Worm (Caenorhabditis elegans) whole organism, young adult: Measurements from ENCODE around the gene nrf-5.

Experiments used
- F49E8.2 ChIP-seq: sonication (generic microtip); optimal IDR thresholded peaks from 3 replicates; lab custom pipeline; 2017; ENCODE audit warnings: missing genetic modification characterization, mild to moderate bottlenecking, missing compliant biosample characterization, antibody characterized with exemption, moderate library complexity; ENCODE audit not compliant: insufficient read depth
- K11D2.4 ChIP-seq: fragments of 200-800 bp; sonication (Bioruptor generic); IDR thresholded peaks from 2 replicates; pipeline ENCODE4 v1.3.6; 2022; ENCODE audit warnings: missing genetic modification reagents, missing genetic modification characterization, missing compliant biosample characterization
- K12H6.12 ChIP-seq: fragments of 200-800 bp; sonication (Bioruptor generic); optimal IDR thresholded peaks from 2 replicates; lab custom pipeline; 2018; ENCODE audit warnings: mild to moderate bottlenecking, missing genetic modification characterization, missing compliant biosample characterization
- Y95B8A.8 ChIP-seq: fragments of 200-800 bp; sonication (Bioruptor generic); IDR thresholded peaks from 2 replicates; pipeline ENCODE4 v1.3.6; 2022; ENCODE audit warnings: missing genetic modification reagents, missing genetic modification characterization, missing compliant biosample characterization
- ceh-100 ChIP-seq: fragments of 200-800 bp; sonication (Bioruptor generic); IDR thresholded peaks from 2 replicates; pipeline ENCODE4 v1.3.6; 2022; ENCODE audit warnings: missing genetic modification reagents, missing genetic modification characterization, missing compliant biosample characterization
- sea-2 ChIP-seq: fragments of 200-800 bp; sonication (Bioruptor generic); IDR thresholded peaks from 2 replicates; pipeline ENCODE4 v1.3.6; 2022; ENCODE audit warnings: missing genetic modification characterization, missing compliant biosample characterization
- snpc-1.1 ChIP-seq: sonication (generic microtip); optimal IDR thresholded peaks from 2 replicates; lab custom pipeline; 2017; ENCODE audit warnings: missing genetic modification characterization, mild to moderate bottlenecking, missing compliant biosample characterization, antibody characterized with exemption, moderate library complexity, missing genotype, missing genetic modification reagents; ENCODE audit not compliant: insufficient read depth
- snpc-3.4 ChIP-seq: sonication (generic microtip); optimal IDR thresholded peaks from 2 replicates; lab custom pipeline; 2017; ENCODE audit warnings: missing genetic modification characterization, mild to moderate bottlenecking, missing compliant biosample characterization, antibody characterized with exemption, moderate library complexity, missing genotype, missing genetic modification reagents
- tbx-9 ChIP-seq: sonication (generic microtip); optimal IDR thresholded peaks from 2 replicates; lab custom pipeline; 2016; ENCODE audit warnings: borderline replicate concordance, missing genetic modification characterization, inconsistent platforms, missing compliant biosample characterization
- unc-130 ChIP-seq: sonication (generic microtip); optimal IDR thresholded peaks from 2 replicates; lab custom pipeline; 2016; ENCODE audit warnings: missing genetic modification reagents, missing genetic modification characterization, missing compliant biosample characterization
- ztf-6 ChIP-seq: fragments of 200-800 bp; sonication (Bioruptor generic); IDR thresholded peaks from 2 replicates; pipeline ENCODE4 v1.3.6; 2022; ENCODE audit warnings: missing genetic modification reagents, missing genetic modification characterization, missing compliant biosample characterization

- TF ChIP-seq ztf-6 (GFP tag; lab: Robert Waterston, UW) (no peak), F49E8.2 (tag; lab: Kevin White, UChicago) (no peak), Y95B8A.8 (no peak), snpc-3.4 (tag; lab: Kevin White, UChicago) (no peak), sea-2 (GFP tag; lab: Robert Waterston, UW) (no peak), K12H6.12 (no peak), tbx-9 (tag; lab: Kevin White, UChicago) (no peak), ceh-100 (GFP tag; lab: Robert Waterston, UW) (no peak), snpc-1.1 (no peak), unc-130 (GFP tag; lab: Kevin White, UChicago) (no peak), K11D2.4 (GFP tag; lab: Robert Waterston, UW) (no peak)
These were observed 29.1 kb downstream of the nrf-5 start, which contains the start of gene srx-136 for ce11 chrV:13857132-13857531.
